Worm (Caenorhabditis elegans): Measurements from ENCODE around the gene fipr-28.
A peak's percentile ranks its signal among the peaks of the same experiment; 100 is the strongest.
"Not testable (repeated sequence)": the region's sequence is repeated elsewhere in the genome, so short reads cannot be mapped to it uniquely, and the experiment has no call there.

Gene fipr-28

ce11 chrIV:16663591-16663990 is 35.8 kb downstream of the fipr-28 start:
- no peak for TF ChIP-seq nhr-21 (tag; optimal IDR thresholded peaks at IDR 0.05)
- TF ChIP-seq F13H6.1 (tag; optimal IDR thresholded peaks at IDR 0.05), result peak; percentile 40
- TF ChIP-seq nhr-129 (tag; optimal IDR thresholded peaks at IDR 0.05), result peak; percentile 86
- peak; percentile 52 to 74 for TF ChIP-seq lsy-2 (tag; optimal IDR thresholded peaks at IDR 0.05)
- TF ChIP-seq nhr-6 (tag; optimal IDR thresholded peaks at IDR 0.05), result peak; percentile 20
- TF ChIP-seq zag-1 (tag; optimal IDR thresholded peaks at IDR 0.05), result peak; percentile 24
- TF ChIP-seq unc-55 (GFP tag; optimal IDR thresholded peaks at IDR 0.05), result peak; percentile 84
- no peak for TF ChIP-seq nhr-77 (tag; optimal IDR thresholded peaks at IDR 0.05)
- TF ChIP-seq fos-1 (tag; optimal IDR thresholded peaks at IDR 0.05), result peak; percentile 53
- peak; percentile 2 for TF ChIP-seq lin-13 (GFP tag; optimal IDR thresholded peaks at IDR 0.05)
- peak; percentile 83 for TF ChIP-seq C34F6.9 (tag; optimal IDR thresholded peaks at IDR 0.05)
- TF ChIP-seq ztf-1 (GFP tag; conservative IDR thresholded peaks at IDR 0.05), result no peak
- TF ChIP-seq ZK546.5 (tag; optimal IDR thresholded peaks at IDR 0.05), result no peak
- TF ChIP-seq crh-2 (tag; optimal IDR thresholded peaks at IDR 0.05), result peak; percentile 19
- TF ChIP-seq unc-39 (tag; optimal IDR thresholded peaks at IDR 0.05), result no peak
- TF ChIP-seq lin-11 (tag; optimal IDR thresholded peaks at IDR 0.05), result peak; percentile 52
- no peak for TF ChIP-seq sma-3 (GFP tag; optimal IDR thresholded peaks at IDR 0.05)
- peak; percentile 9 for TF ChIP-seq egl-27 (tag; optimal IDR thresholded peaks at IDR 0.05)
- no peak for TF ChIP-seq sma-9 (GFP tag; optimal IDR thresholded peaks at IDR 0.05)
- no peak for TF ChIP-seq sma-9 (tag; optimal IDR thresholded peaks at IDR 0.05)

ce11 chrIV:16664020-16664419 is 36.2 kb downstream of the fipr-28 start, which contains the start of gene sta-1:
sta-1 (plus strand) TSS chrIV:16664320.
- not testable (repeated sequence) for TF ChIP-seq nhr-21, ztf-4, snpc-4 (tag; optimal IDR thresholded peaks at IDR 0.05)

Data from whole organism, L2 larva.